Fruit fly (Drosophila melanogaster) ovary, adult (tissue): ENCODE data around the gene CG16989.

ENCODE experiments used
- CG17801 ChIP-seq: fragments of 200-800 bp; optimal IDR thresholded peaks from 2 replicates; lab custom pipeline; 2019; ENCODE audit warnings: missing biosample characterization, mild to moderate bottlenecking, missing genetic modification characterization, moderate library complexity; ENCODE audit not compliant: partially characterized antibody

Gene CG16989

dm6 chrX:841038-841437 lies 48.1 kb downstream of the CG16989 start:
- TF ChIP-seq CG17801, result no peak

DNA sequence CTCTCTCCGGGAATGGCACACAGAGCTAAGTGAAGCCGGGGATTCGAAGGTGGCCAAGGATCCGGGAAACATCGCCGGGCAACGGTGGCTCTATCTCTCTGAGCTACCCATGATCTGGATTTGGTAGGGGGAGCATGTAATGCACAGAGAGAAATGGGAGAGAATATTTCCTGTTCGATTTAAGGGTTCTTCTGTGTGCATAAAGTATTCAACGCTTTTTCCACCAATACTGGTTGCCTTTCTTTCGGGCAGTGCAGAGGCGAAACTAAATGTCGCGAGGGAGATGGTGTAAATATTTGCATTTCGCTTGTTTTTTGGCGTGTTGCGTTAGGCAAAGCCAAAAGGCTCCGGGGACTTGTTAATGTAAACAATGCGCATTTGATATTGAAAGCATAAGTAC lies 49.0 kb downstream of the CG16989 start:
- no peak for TF ChIP-seq CG17801

- no peak for TF ChIP-seq CG17801
Observed at dm6 chrX:843489-843888, 50.5 kb downstream of the CG16989 start.

dm6 chrX:844523-844922 lies 51.6 kb downstream of the CG16989 start, which contains the start of gene CG14635:
TSS of gene CG14635 (plus strand) at chrX:844823.
- TF ChIP-seq CG17801, result no peak
